Worm (Caenorhabditis elegans): ENCODE results near the gene fbxb-119.

DNA sequence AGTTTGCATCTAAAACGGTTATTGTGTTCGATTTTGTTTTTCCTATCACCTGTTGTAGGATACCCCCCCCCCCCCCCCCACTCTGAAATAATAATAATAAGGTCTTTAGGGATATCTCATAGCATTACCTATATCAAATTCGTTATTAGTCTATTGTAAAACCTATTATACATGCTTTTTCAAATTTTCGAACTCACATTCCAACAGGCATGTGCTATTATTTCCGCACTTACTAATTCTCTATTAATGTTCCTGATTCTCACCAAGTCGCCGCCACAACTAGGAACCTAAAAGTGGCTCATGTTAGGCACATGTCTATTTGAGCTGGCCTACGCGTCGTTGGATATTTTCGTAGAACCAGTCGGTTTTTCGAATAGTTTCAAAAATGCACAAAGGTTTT, 48.0 kb upstream of the fbxb-119 start, which contains the start of gene Y37H2C.4:
- TF ChIP-seq rnt-1 (tag; optimal IDR thresholded peaks at IDR 0.05), result no peak
- no peak for TF ChIP-seq elt-2 (tag; optimal IDR thresholded peaks at IDR 0.05)
- no peak for TF ChIP-seq pha-4 (tag; optimal IDR thresholded peaks at IDR 0.05)
- no peak for TF ChIP-seq pag-3 (tag; optimal IDR thresholded peaks at IDR 0.05; ENCODE audit: borderline replicate concordance)
- TF ChIP-seq unc-86 (tag; optimal IDR thresholded peaks at IDR 0.05), result no peak
- TF ChIP-seq nfya-1 (tag; optimal IDR thresholded peaks at IDR 0.05), result no peak
- no peak for TF ChIP-seq ceh-14 (tag; optimal IDR thresholded peaks at IDR 0.05)
- no peak for TF ChIP-seq sox-4 (tag; optimal IDR thresholded peaks at IDR 0.05)
- TF ChIP-seq hlh-13 (GFP tag; optimal IDR thresholded peaks at IDR 0.05), result no peak

Data from whole organism, late embryonic.